Worm (Caenorhabditis elegans) whole organism, L3 larva: Measurements from ENCODE around the gene F18A1.1.

Experiments
- nhr-11 ChIP-seq: fragments of 150-350 bp; optimal IDR thresholded peaks from 2 replicates; lab custom pipeline; 2014; ENCODE audit warnings: missing biosample characterization, missing genetic modification characterization
- nhr-12 ChIP-seq: fragments of 150-350 bp; optimal IDR thresholded peaks from 2 replicates; lab custom pipeline; 2014; ENCODE audit warnings: missing biosample characterization, missing genetic modification characterization

- TF ChIP-seq nhr-12 (tag; lab: Kevin White, UChicago) (no peak), nhr-11 (tag; lab: Kevin White, UChicago) (no peak)
Observed at ce11 chrII:7718491-7718890, 33.8 kb downstream of the F18A1.1 start, which contains the start of gene cpna-5.
